Worm (Caenorhabditis elegans) whole organism, midembryonic: ENCODE results near the gene C25A8.5.

Source experiments
- cog-1 ChIP-seq: sonication (generic microtip); optimal IDR thresholded peaks from 2 replicates; lab custom pipeline; 2016; ENCODE audit warnings: missing genetic modification characterization, missing compliant biosample characterization
- flt-1 ChIP-seq: fragments of 200-800 bp; sonication (Bioruptor generic); IDR thresholded peaks from 2 replicates; pipeline ENCODE4 v1.3.6; 2022; ENCODE audit warnings: missing genetic modification characterization, missing compliant biosample characterization
- ref-1 ChIP-seq: fragments of 200-800 bp; sonication (Bioruptor generic); conservative IDR thresholded peaks from 2 replicates; pipeline ENCODE4 v1.3.6; 2022; ENCODE audit warnings: missing genetic modification reagents, missing genetic modification characterization, missing compliant biosample characterization
- tab-1 ChIP-seq: fragments of 200-800 bp; sonication (Bioruptor generic); IDR thresholded peaks from 2 replicates; pipeline ENCODE4 v1.3.6; 2022; ENCODE audit warnings: missing genetic modification characterization, missing compliant biosample characterization
- ztf-29 ChIP-seq: fragments of 200-800 bp; sonication (Bioruptor generic); IDR thresholded peaks from 2 replicates; pipeline ENCODE4 v1.3.6; 2022; ENCODE audit warnings: missing genetic modification reagents, missing genetic modification characterization, missing compliant biosample characterization

ce11 chrIV:7043430-7043829, 44.1 kb downstream of the C25A8.5 start:
- TF ChIP-seq tab-1 (GFP tag; lab: Robert Waterston, UW) (no peak), flt-1 (GFP tag; lab: Robert Waterston, UW) (no peak), cog-1 (tag; lab: Kevin White, UChicago) (no peak), ztf-29 (no peak), ref-1 (GFP tag; lab: Robert Waterston, UW) (no peak)
